Worm (Caenorhabditis elegans) whole organism, L4 larva: Measurements from ENCODE around the gene kcnl-1.
A peak's percentile ranks its signal among the peaks of the same experiment; 100 is the strongest.

Experiments
- F10B5.3 ChIP-seq: sonication (generic microtip); optimal IDR thresholded peaks from 2 replicates; lab custom pipeline; 2016; ENCODE audit warnings: mild to moderate bottlenecking, missing genetic modification characterization, missing compliant biosample characterization
- F26F4.8 ChIP-seq: fragments of 200-800 bp; sonication (Bioruptor generic); conservative IDR thresholded peaks from 2 replicates; pipeline ENCODE4 v1.3.6; 2022; ENCODE audit warnings: missing genetic modification characterization, missing compliant biosample characterization
- F49E8.2 ChIP-seq: sonication (generic microtip); optimal IDR thresholded peaks from 2 replicates; lab custom pipeline; 2016; ENCODE audit warnings: missing compliant biosample characterization, mild to moderate bottlenecking, missing genetic modification characterization, borderline replicate concordance
- R02D3.7 ChIP-seq: fragments of 150-350 bp; sonication (generic microtip); optimal IDR thresholded peaks from 3 replicates; lab custom pipeline; 2014; ENCODE audit warnings: missing biosample characterization, missing genetic modification characterization
- T20F7.1 ChIP-seq: fragments of 200-800 bp; sonication (Bioruptor generic); optimal IDR thresholded peaks from 2 replicates; lab custom pipeline; 2018; ENCODE audit warnings: mild to moderate bottlenecking, missing genetic modification characterization, missing compliant biosample characterization
- ama-1 ChIP-seq: fragments of 150-350 bp; optimal IDR thresholded peaks from 2 replicates; lab custom pipeline; 2014; ENCODE audit warnings: inconsistent platforms, mixed read lengths
- attf-4 ChIP-seq: sonication (generic microtip); optimal IDR thresholded peaks from 3 replicates; lab custom pipeline; 2017; ENCODE audit warnings: missing biosample characterization, missing genetic modification characterization
- ceh-28 ChIP-seq: fragments of 150-350 bp; optimal IDR thresholded peaks from 2 replicates; lab custom pipeline; 2014; ENCODE audit warnings: missing biosample characterization, missing genetic modification reagents, missing genetic modification characterization
- cey-2 ChIP-seq: sonication (generic microtip); optimal IDR thresholded peaks from 3 replicates; lab custom pipeline; 2017; ENCODE audit warnings: missing genetic modification characterization, mild to moderate bottlenecking, missing compliant biosample characterization, antibody characterized with exemption, borderline replicate concordance; ENCODE audit not compliant: insufficient read depth
- ctbp-1 ChIP-seq: fragments of 200-800 bp; sonication (Bioruptor generic); IDR thresholded peaks from 2 replicates; pipeline ENCODE4 v1.3.6; 2022; ENCODE audit warnings: missing genetic modification reagents, missing genetic modification characterization, missing compliant biosample characterization
- daf-8 ChIP-seq: fragments of 200-800 bp; sonication (Bioruptor generic); IDR thresholded peaks from 2 replicates; pipeline ENCODE4 v1.3.6; 2022; ENCODE audit warnings: missing genetic modification characterization, missing compliant biosample characterization
- duxl-1 ChIP-seq: sonication (generic microtip); optimal IDR thresholded peaks from 2 replicates; lab custom pipeline; 2016; ENCODE audit warnings: mild to moderate bottlenecking, missing genetic modification characterization, moderate library complexity, missing compliant biosample characterization; ENCODE audit not compliant: poor library complexity
- dve-1 ChIP-seq: sonication (generic microtip); optimal IDR thresholded peaks from 2 replicates; lab custom pipeline; 2017; ENCODE audit warnings: antibody characterized with exemption, mild to moderate bottlenecking, missing genetic modification characterization, missing compliant biosample characterization; ENCODE audit not compliant: insufficient read depth
- jun-1 ChIP-seq: fragments of 150-350 bp; optimal IDR thresholded peaks from 2 replicates; lab custom pipeline; 2014; ENCODE audit warnings: missing biosample characterization, missing genetic modification reagents, missing genetic modification characterization
- lim-7 ChIP-seq: fragments of 200-800 bp; sonication (Bioruptor generic); IDR thresholded peaks from 2 replicates; pipeline ENCODE4 v1.3.6; 2022; ENCODE audit warnings: missing genetic modification characterization, missing compliant biosample characterization
- lin-15B ChIP-seq: fragments of 150-350 bp; sonication (generic microtip); optimal IDR thresholded peaks from 3 replicates; lab custom pipeline; 2014; ENCODE audit warnings: missing biosample characterization, missing genetic modification characterization
- lir-3 ChIP-seq: sonication (generic microtip); optimal IDR thresholded peaks from 2 replicates; lab custom pipeline; 2016; ENCODE audit warnings: mild to moderate bottlenecking, missing genetic modification characterization, missing compliant biosample characterization
- lsy-2 ChIP-seq, 2 experiments: fragments of 150-350 bp in 1 of 2; sonication (generic microtip) in 1 of 2; optimal IDR thresholded peaks; 2 replicates each; lab custom pipeline; 2014 to 2017; ENCODE audit warnings: missing biosample characterization in 2 of 2, missing genetic modification characterization in 2 of 2
- madf-5 ChIP-seq, 2 experiments: fragments of 200-800 bp; sonication (Bioruptor generic); IDR thresholded peaks; 2 replicates each; pipeline ENCODE4 v1.3.6; 2022; ENCODE audit warnings: missing compliant biosample characterization in 2 of 2, missing genetic modification characterization in 2 of 2
- mxl-2 ChIP-seq: fragments of 200-800 bp; sonication (Bioruptor generic); conservative IDR thresholded peaks from 2 replicates; pipeline ENCODE4 v1.3.6; 2022; ENCODE audit warnings: missing genetic modification reagents, missing genetic modification characterization, missing compliant biosample characterization
- nhr-77 ChIP-seq: fragments of 150-350 bp; optimal IDR thresholded peaks from 2 replicates; lab custom pipeline; 2014; ENCODE audit warnings: missing biosample characterization, missing genetic modification characterization
- pha-4 ChIP-seq, 2 experiments: fragments of 150-350 bp in 1 of 2; fragments of 200-800 bp in 1 of 2; sonication (Bioruptor generic) in 1 of 2; IDR thresholded peaks in 1 of 2; optimal IDR thresholded peaks in 1 of 2; 2 replicates each; pipeline versions ENCODE4 v1.3.6 to Lab custom; 2014 to 2022; ENCODE audit warnings: missing genetic modification characterization in 2 of 2, missing genetic modification reagents in 2 of 2, missing biosample characterization in 1 of 2, missing compliant biosample characterization in 1 of 2
- pqm-1 ChIP-seq: sonication (generic microtip); optimal IDR thresholded peaks from 2 replicates; lab custom pipeline; 2017; ENCODE audit warnings: missing biosample characterization, missing genetic modification characterization
- rbr-2 ChIP-seq: sonication (generic microtip); optimal IDR thresholded peaks from 2 replicates; lab custom pipeline; 2016; ENCODE audit warnings: missing genotype, missing genetic modification characterization, missing compliant biosample characterization
- set-16 ChIP-seq: fragments of 200-800 bp; sonication (Bioruptor generic); IDR thresholded peaks from 2 replicates; pipeline ENCODE4 v1.3.6; 2022; ENCODE audit warnings: missing genetic modification reagents, missing genetic modification characterization, missing compliant biosample characterization
- skn-1 ChIP-seq: fragments of 150-350 bp; optimal IDR thresholded peaks from 2 replicates; lab custom pipeline; 2014; ENCODE audit warnings: missing biosample characterization, missing genetic modification characterization
- snpc-4 ChIP-seq: fragments of 150-350 bp; optimal IDR thresholded peaks from 2 replicates; lab custom pipeline; 2014; ENCODE audit warnings: missing biosample characterization, missing genetic modification characterization
- tag-97 ChIP-seq: fragments of 200-800 bp; sonication (Bioruptor generic); IDR thresholded peaks from 2 replicates; pipeline ENCODE4 v1.3.6; 2022; ENCODE audit warnings: missing genetic modification characterization, missing compliant biosample characterization
- tra-1 ChIP-seq: fragments of 200-800 bp; sonication (Bioruptor generic); IDR thresholded peaks from 2 replicates; pipeline ENCODE4 v1.3.6; 2022; ENCODE audit warnings: missing genetic modification reagents, missing genetic modification characterization, missing compliant biosample characterization
- unc-62 ChIP-seq, 3 experiments: fragments of 150-350 bp in 1 of 3; sonication (generic microtip); optimal IDR thresholded peaks in 2 of 3; peaks in 1 of 3; 1 replicate in 1 of 3; 2 replicates in 2 of 3; lab custom pipeline; 2014 to 2017; ENCODE audit warnings: missing biosample characterization in 3 of 3, missing genetic modification characterization in 3 of 3, missing genetic modification reagents in 3 of 3, missing genotype in 1 of 3
- vab-7 ChIP-seq: fragments of 200-800 bp; sonication (Bioruptor generic); IDR thresholded peaks from 2 replicates; pipeline ENCODE4 v1.3.6; 2022; ENCODE audit warnings: missing genetic modification reagents, missing genetic modification characterization, missing compliant biosample characterization
- zag-1 ChIP-seq: fragments of 150-350 bp; optimal IDR thresholded peaks from 2 replicates; lab custom pipeline; 2014; ENCODE audit warnings: missing biosample characterization, missing genetic modification characterization
- zip-11 ChIP-seq: fragments of 200-800 bp; sonication (Bioruptor generic); IDR thresholded peaks from 2 replicates; pipeline ENCODE4 v1.3.6; 2022; ENCODE audit warnings: missing genetic modification characterization, missing compliant biosample characterization
- zip-2 ChIP-seq: fragments of 150-350 bp; optimal IDR thresholded peaks from 2 replicates; lab custom pipeline; 2014; ENCODE audit warnings: missing biosample characterization, missing genetic modification characterization
- ztf-7 ChIP-seq: fragments of 150-350 bp; optimal IDR thresholded peaks from 2 replicates; lab custom pipeline; 2014; ENCODE audit warnings: missing biosample characterization, missing genetic modification characterization

kcnl-1 gene

ce11 chrV:19625719-19626118, 60.5 kb downstream of the kcnl-1 start:
- TF ChIP-seq F49E8.2 (tag; lab: Kevin White, UChicago) (no peak), snpc-4 (no peak), zip-11 (GFP tag; lab: Robert Waterston, UW) (no peak), dve-1 (tag; lab: Kevin White, UChicago) (no peak), set-16 (GFP tag; lab: Robert Waterston, UW) (peak; percentile 91)
- TF ChIP-seq, all 104 proteins: peak for 1

- 0 out of 4 replicates have a peak, but pooled peaks of 1 of the 2 experiments have one; percentile 48 for TF ChIP-seq madf-5 (GFP tag; IDR thresholded peaks at IDR 0.05; lab: Robert Waterston, UW)
- TF ChIP-seq pqm-1 (tag; lab: Kevin White, UChicago) = no peak
- 0 out of 2 replicates have a peak, but pooled peaks have one; percentile 5 for TF ChIP-seq tra-1
- 0 out of 2 replicates have a peak, but pooled peaks have one; percentile 30 for TF ChIP-seq vab-7 (GFP tag; lab: Robert Waterston, UW)
- TF ChIP-seq unc-62 (GFP tag; optimal IDR thresholded peaks at IDR 0.05 in 1 of 2; lab: Kevin White, UChicago) = peak in 1 of 2 experiments; percentile 67
- no peak for TF ChIP-seq unc-62 (tag; optimal IDR thresholded peaks at IDR 0.05; lab: Kevin White, UChicago)
- peak; percentile 40; the same call in 1 of the 2 replicates for TF ChIP-seq set-16 (GFP tag; lab: Robert Waterston, UW)
- TF ChIP-seq mxl-2 (GFP tag; lab: Robert Waterston, UW) = no peak
Observed at ce11 chrV:19629544-19629943, 64.4 kb downstream of the kcnl-1 start.

ce11 chrV:19629973-19630372, 64.8 kb downstream of the kcnl-1 start:
- TF ChIP-seq ceh-28 (tag; lab: Kevin White, UChicago) (peak; percentile 98), jun-1 (tag; lab: Kevin White, UChicago) (no peak), daf-8 (GFP tag; lab: Robert Waterston, UW) (no peak)

ce11 chrV:19630569-19630968, 65.4 kb downstream of the kcnl-1 start:
- TF ChIP-seq nhr-77 (tag; lab: Kevin White, UChicago) (no peak), lin-15B (tag; lab: Kevin White, UChicago) (no peak), ceh-28 (tag; lab: Kevin White, UChicago) (peak; percentile 91), pha-4 (GFP tag; IDR thresholded peaks at IDR 0.05; lab: Robert Waterston, UW) (no peak), pha-4 (tag; optimal IDR thresholded peaks at IDR 0.05; lab: Kevin White, UChicago) (no peak), tag-97 (no peak)

ce11 chrV:19632546-19632945, 67.4 kb downstream of the kcnl-1 start, which contains the start of gene Y43F8C.5:
Gene Y43F8C.5, minus strand, starts transcription at chrV:19632646.
- TF ChIP-seq attf-4 (tag; lab: Kevin White, UChicago) (no peak), T20F7.1 (GFP tag; lab: Kevin White, UChicago) (no peak), lim-7 (GFP tag; lab: Robert Waterston, UW) (no peak), F26F4.8 (GFP tag; lab: Robert Waterston, UW) (no peak), lir-3 (tag; lab: Kevin White, UChicago) (no peak), R02D3.7 (no peak), duxl-1 (no peak), lsy-2 (tag; optimal IDR thresholded peaks at IDR 0.05; lab: Kevin White, UChicago) (no peak), zip-2 (tag; lab: Kevin White, UChicago) (no peak), skn-1 (tag; lab: Kevin White, UChicago) (no peak), dve-1 (tag; lab: Kevin White, UChicago) (no peak), cey-2 (no peak), ama-1 (lab: Kevin White, UChicago) (no peak)

- peak; percentile 92 for TF ChIP-seq ceh-28 (tag; lab: Kevin White, UChicago)
- TF ChIP-seq zag-1 = no peak
- TF ChIP-seq F10B5.3 (tag; lab: Kevin White, UChicago) = no peak
- no peak for TF ChIP-seq ctbp-1 (GFP tag; lab: Robert Waterston, UW)
- no peak for TF ChIP-seq ztf-7 (tag; lab: Kevin White, UChicago)
- TF ChIP-seq mxl-2 (GFP tag; lab: Robert Waterston, UW) = no peak
- TF ChIP-seq rbr-2 (tag; lab: Kevin White, UChicago) = no peak
Observed at ce11 chrV:19632948-19633347, 67.8 kb downstream of the kcnl-1 start.
